Worm (Caenorhabditis elegans) whole organism, L1 larva: Measurements from ENCODE around the gene nhr-153.
A peak's percentile ranks its signal among the peaks of the same experiment; 100 is the strongest.

Experiments
- C16A3.4 ChIP-seq: fragments of 150-350 bp; optimal IDR thresholded peaks from 2 replicates; lab custom pipeline; 2014; ENCODE audit warnings: missing biosample characterization, missing genetic modification characterization
- C34B4.2 ChIP-seq: sonication (generic microtip); optimal IDR thresholded peaks from 2 replicates; lab custom pipeline; 2017; ENCODE audit warnings: mild to moderate bottlenecking, missing genetic modification characterization, missing compliant biosample characterization
- Y116A8C.19 ChIP-seq: sonication (generic microtip); optimal IDR thresholded peaks from 2 replicates; lab custom pipeline; 2016; ENCODE audit warnings: missing compliant biosample characterization, missing genetic modification characterization, borderline replicate concordance
- aly-2 ChIP-seq: fragments of 150-350 bp; optimal IDR thresholded peaks from 2 replicates; lab custom pipeline; 2014; ENCODE audit warnings: missing biosample characterization, missing genetic modification characterization
- ama-1 ChIP-seq: fragments of 150-350 bp; optimal IDR thresholded peaks from 2 replicates; lab custom pipeline; 2014
- blmp-1 ChIP-seq: fragments of 150-350 bp; optimal IDR thresholded peaks from 2 replicates; lab custom pipeline; 2014; ENCODE audit warnings: missing biosample characterization, missing genetic modification characterization
- ceh-82 ChIP-seq, 3 experiments: fragments of 150-350 bp in 1 of 3; sonication (generic microtip) in 2 of 3; optimal IDR thresholded peaks; 2 replicates each; lab custom pipeline; 2014 to 2017; ENCODE audit warnings: missing biosample characterization in 3 of 3, missing genetic modification characterization in 3 of 3
- ceh-88 ChIP-seq: fragments of 200-800 bp; sonication (Bioruptor generic); IDR thresholded peaks from 2 replicates; pipeline ENCODE4 v1.3.6; 2022; ENCODE audit warnings: missing genetic modification characterization, missing compliant biosample characterization
- dpl-1 ChIP-seq, 3 experiments: fragments of 150-350 bp in 2 of 3; sonication (generic microtip) in 1 of 3; optimal IDR thresholded peaks; 2 replicates each; lab custom pipeline; 2014 to 2017; ENCODE audit warnings: missing biosample characterization in 3 of 3, missing genetic modification characterization in 3 of 3, missing genetic modification reagents in 3 of 3
- efl-1 ChIP-seq, 4 experiments: fragments of 150-350 bp; optimal IDR thresholded peaks in 3 of 4; peaks in 1 of 4; 1 replicate in 1 of 4; 2 replicates in 3 of 4; lab custom pipeline; 2014; ENCODE audit warnings: missing biosample characterization in 2 of 4, missing genetic modification characterization in 2 of 4, missing genetic modification reagents in 2 of 4
- efl-3 ChIP-seq: fragments of 200-800 bp; sonication (Bioruptor generic); optimal IDR thresholded peaks from 2 replicates; lab custom pipeline; 2018; ENCODE audit warnings: mild to moderate bottlenecking, missing genetic modification characterization, missing compliant biosample characterization
- elt-2 ChIP-seq: sonication (generic microtip); optimal IDR thresholded peaks from 2 replicates; lab custom pipeline; 2016; ENCODE audit warnings: missing genetic modification characterization, mild to moderate bottlenecking, inconsistent platforms, missing compliant biosample characterization, missing genetic modification reagents
- elt-3 ChIP-seq, 6 experiments: fragments of 150-350 bp in 1 of 6; sonication (generic microtip); optimal IDR thresholded peaks; 2 replicates each; lab custom pipeline; 2017 to 2018; ENCODE audit warnings: missing biosample characterization in 6 of 6, missing genetic modification characterization in 6 of 6, inconsistent platforms in 1 of 6
- fkh-10 ChIP-seq: sonication (generic microtip); optimal IDR thresholded peaks from 2 replicates; lab custom pipeline; 2017; ENCODE audit warnings: missing biosample characterization, missing genetic modification reagents, missing genetic modification characterization
- hpl-2 ChIP-seq: fragments of 150-350 bp; optimal IDR thresholded peaks from 2 replicates; lab custom pipeline; 2014; ENCODE audit warnings: missing biosample characterization, missing genetic modification reagents, missing genetic modification characterization
- irx-1 ChIP-seq: sonication (generic microtip); optimal IDR thresholded peaks from 2 replicates; lab custom pipeline; 2016; ENCODE audit warnings: missing genetic modification characterization, missing compliant biosample characterization
- jun-1 ChIP-seq: fragments of 150-350 bp; optimal IDR thresholded peaks from 2 replicates; lab custom pipeline; 2014; ENCODE audit warnings: missing biosample characterization, missing genetic modification reagents, missing genetic modification characterization
- lin-14 ChIP-seq: fragments of 200-800 bp; sonication (Bioruptor generic); optimal IDR thresholded peaks from 2 replicates; lab custom pipeline; 2018; ENCODE audit warnings: mild to moderate bottlenecking, missing genetic modification characterization, moderate library complexity, missing compliant biosample characterization
- lin-35 ChIP-seq, 2 experiments: fragments of 150-350 bp; optimal IDR thresholded peaks; 2 replicates each; lab custom pipeline; 2014; ENCODE audit warnings: missing biosample characterization in 2 of 2, missing genetic modification characterization in 2 of 2, missing genetic modification reagents in 2 of 2
- lin-39 ChIP-seq: fragments of 150-350 bp; optimal IDR thresholded peaks from 2 replicates; lab custom pipeline; 2014; ENCODE audit warnings: missing biosample characterization, missing genetic modification reagents, missing genetic modification characterization
- lir-3 ChIP-seq: sonication (generic microtip); optimal IDR thresholded peaks from 2 replicates; lab custom pipeline; 2016; ENCODE audit warnings: mild to moderate bottlenecking, missing genetic modification characterization, moderate library complexity, missing compliant biosample characterization; ENCODE audit not compliant: poor library complexity
- lsy-2 ChIP-seq, 2 experiments: fragments of 150-350 bp; optimal IDR thresholded peaks; 2 replicates each; lab custom pipeline; 2014; ENCODE audit warnings: missing biosample characterization in 2 of 2, missing genetic modification characterization in 2 of 2
- mdl-1 ChIP-seq, 2 experiments: fragments of 150-350 bp; optimal IDR thresholded peaks; 2 replicates each; lab custom pipeline; 2014 to 2017; ENCODE audit warnings: missing biosample characterization in 2 of 2, missing genetic modification characterization in 2 of 2, inconsistent platforms in 1 of 2
- mef-2 ChIP-seq: fragments of 150-350 bp; optimal IDR thresholded peaks from 2 replicates; lab custom pipeline; 2014; ENCODE audit warnings: missing biosample characterization, missing genetic modification characterization
- mep-1 ChIP-seq: fragments of 150-350 bp; optimal IDR thresholded peaks from 2 replicates; lab custom pipeline; 2014; ENCODE audit warnings: missing biosample characterization, missing genetic modification characterization
- nhr-19 ChIP-seq: fragments of 200-800 bp; sonication (Bioruptor generic); conservative IDR thresholded peaks from 2 replicates; pipeline ENCODE4 v1.3.6; 2022; ENCODE audit warnings: missing genetic modification characterization, missing compliant biosample characterization
- nhr-20 ChIP-seq: sonication (generic microtip); optimal IDR thresholded peaks from 2 replicates; lab custom pipeline; 2016; ENCODE audit warnings: mild to moderate bottlenecking, missing genetic modification characterization, missing compliant biosample characterization
- nhr-237 ChIP-seq: fragments of 150-350 bp; optimal IDR thresholded peaks from 2 replicates; lab custom pipeline; 2014; ENCODE audit warnings: missing biosample characterization, missing genetic modification characterization
- nhr-28 ChIP-seq: fragments of 150-350 bp; optimal IDR thresholded peaks from 2 replicates; lab custom pipeline; 2014; ENCODE audit warnings: missing biosample characterization, missing genetic modification characterization
- nhr-71 ChIP-seq: sonication (generic microtip); optimal IDR thresholded peaks from 2 replicates; lab custom pipeline; 2016; ENCODE audit warnings: mild to moderate bottlenecking, missing genetic modification characterization, moderate library complexity, missing compliant biosample characterization
- nhr-76 ChIP-seq: sonication (generic microtip); optimal IDR thresholded peaks from 2 replicates; lab custom pipeline; 2017; ENCODE audit warnings: missing biosample characterization, missing genetic modification characterization
- nhr-77 ChIP-seq: fragments of 150-350 bp; optimal IDR thresholded peaks from 2 replicates; lab custom pipeline; 2014; ENCODE audit warnings: missing biosample characterization, missing genetic modification characterization
- nhr-85 ChIP-seq: sonication (generic microtip); peaks from one replicate; lab custom pipeline; 2016; ENCODE audit warnings: missing genetic modification characterization, inconsistent platforms, missing compliant biosample characterization
- pag-3 ChIP-seq: sonication (generic microtip); optimal IDR thresholded peaks from 2 replicates; lab custom pipeline; 2017; ENCODE audit warnings: missing genetic modification characterization, mild to moderate bottlenecking, missing compliant biosample characterization, antibody characterized with exemption, borderline replicate concordance; ENCODE audit not compliant: insufficient read depth
- pax-3 ChIP-seq: fragments of 200-800 bp; sonication (Bioruptor generic); optimal IDR thresholded peaks from 2 replicates; lab custom pipeline; 2018; ENCODE audit warnings: mild to moderate bottlenecking, missing genetic modification characterization, moderate library complexity, missing compliant biosample characterization
- pqm-1 ChIP-seq: sonication (generic microtip); optimal IDR thresholded peaks from 3 replicates; lab custom pipeline; 2017; ENCODE audit warnings: missing biosample characterization, missing genetic modification characterization
- skn-1 ChIP-seq: fragments of 150-350 bp; optimal IDR thresholded peaks from 2 replicates; lab custom pipeline; 2014; ENCODE audit warnings: missing biosample characterization, missing genetic modification characterization
- snpc-4 ChIP-seq: fragments of 150-350 bp; optimal IDR thresholded peaks from 2 replicates; lab custom pipeline; 2014; ENCODE audit warnings: missing biosample characterization, missing genetic modification characterization
- snu-23 ChIP-seq: sonication (generic microtip); optimal IDR thresholded peaks from 2 replicates; lab custom pipeline; 2016; ENCODE audit warnings: missing genetic modification characterization, missing compliant biosample characterization
- tlp-1 ChIP-seq: fragments of 150-350 bp; optimal IDR thresholded peaks from 2 replicates; lab custom pipeline; 2014; ENCODE audit warnings: missing biosample characterization, missing genetic modification characterization
- unc-130 ChIP-seq: fragments of 150-350 bp; optimal IDR thresholded peaks from 2 replicates; lab custom pipeline; 2017; ENCODE audit warnings: missing biosample characterization, missing genetic modification characterization, inconsistent platforms
- unc-86 ChIP-seq: sonication (generic microtip); optimal IDR thresholded peaks from 2 replicates; lab custom pipeline; 2016; ENCODE audit warnings: missing genetic modification characterization, missing compliant biosample characterization
- unc-98 ChIP-seq: fragments of 200-800 bp; sonication (Bioruptor generic); IDR thresholded peaks from 2 replicates; pipeline ENCODE4 v1.3.6; 2022; ENCODE audit warnings: missing genetic modification characterization, missing compliant biosample characterization
- vab-15 ChIP-seq: sonication (generic microtip); optimal IDR thresholded peaks from 2 replicates; lab custom pipeline; 2017; ENCODE audit warnings: missing genotype, mild to moderate bottlenecking, missing genetic modification characterization, missing compliant biosample characterization
- xbp-1 ChIP-seq: sonication (generic microtip); optimal IDR thresholded peaks from 2 replicates; lab custom pipeline; 2016; ENCODE audit warnings: missing genetic modification characterization, missing compliant biosample characterization
- ztf-11 ChIP-seq, 2 experiments: sonication (generic microtip); optimal IDR thresholded peaks; 2 replicates each; lab custom pipeline; 2016 to 2017; ENCODE audit warnings: missing genetic modification characterization in 2 of 2, missing biosample characterization in 1 of 2, missing compliant biosample characterization in 1 of 2

The nhr-153 gene

ce11 chrV:12065859-12066258 is 38.2 kb upstream of the nhr-153 start (continued):
- no peak for TF ChIP-seq jun-1
- TF ChIP-seq nhr-85 (tag; lab: Kevin White, UChicago) = no peak
- TF ChIP-seq nhr-28 (tag; lab: Kevin White, UChicago) = no peak
- TF ChIP-seq snpc-4 = no peak
- no peak for TF ChIP-seq unc-98 (GFP tag; lab: Robert Waterston, UW)
- TF ChIP-seq fkh-10 (GFP tag; lab: Kevin White, UChicago) = no peak
- TF ChIP-seq xbp-1 (tag; lab: Kevin White, UChicago) = peak; percentile 19
- TF ChIP-seq ama-1 = no peak
- TF ChIP-seq dpl-1 (GFP tag; optimal IDR thresholded peaks at IDR 0.05; lab: Kevin White, UChicago) = peak; percentile 18 to 53 (median 22)

DNA sequence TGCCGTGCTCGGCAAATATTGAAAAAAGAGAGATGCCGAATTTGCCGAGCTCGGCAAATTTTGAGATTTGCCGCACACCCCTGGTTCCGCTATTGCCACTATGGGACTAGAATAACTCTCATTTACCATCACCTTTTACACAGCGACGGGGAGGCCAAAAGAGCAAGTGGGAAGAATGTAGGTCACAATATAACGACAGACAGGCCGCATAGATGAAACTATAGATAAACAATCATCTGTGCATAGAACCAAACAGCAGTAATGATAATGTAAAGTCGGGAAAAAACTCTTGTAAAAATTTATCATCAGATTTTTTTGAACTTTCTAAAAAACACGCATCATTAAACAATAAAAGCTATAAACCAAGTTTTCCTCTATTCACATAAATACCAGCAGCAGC is 35.6 kb upstream of the nhr-153 start, which contains the start of gene kmo-2:
TSS of gene kmo-2 (minus strand) at position 101 of the 400 bp plus-strand sequence.
- TF ChIP-seq ceh-82 (tag; optimal IDR thresholded peaks at IDR 0.05; lab: Kevin White, UChicago) = no peak
- TF ChIP-seq nhr-77 (tag; lab: Kevin White, UChicago) = no peak
- TF ChIP-seq mef-2 = no peak
- no peak for TF ChIP-seq efl-3 (GFP tag; lab: Kevin White, UChicago)
- no peak for TF ChIP-seq pqm-1 (tag; lab: Kevin White, UChicago)
- TF ChIP-seq unc-130 (tag; lab: Kevin White, UChicago) = no peak
- no peak for TF ChIP-seq C34B4.2 (tag; lab: Kevin White, UChicago)
- no peak for TF ChIP-seq efl-1 (optimal IDR thresholded peaks at IDR 0.05; lab: Kevin White, UChicago)
- TF ChIP-seq efl-1 (GFP tag; optimal IDR thresholded peaks at IDR 0.05 in 1 of 2; lab: Kevin White, UChicago) = no peak
- TF ChIP-seq, all 84 proteins: peak for 0

ce11 chrV:12070419-12070818 is 33.6 kb upstream of the nhr-153 start, which contains the start of gene kmo-1:
kmo-1 (minus strand) TSS chrV:12070519.
- no peak for TF ChIP-seq nhr-76 (tag; lab: Kevin White, UChicago)
- TF ChIP-seq nhr-28 (tag; lab: Kevin White, UChicago) = no peak
- no peak for TF ChIP-seq nhr-85 (tag; lab: Kevin White, UChicago)
- no peak for TF ChIP-seq nhr-77 (tag; lab: Kevin White, UChicago)
- TF ChIP-seq lsy-2 (tag; optimal IDR thresholded peaks at IDR 0.05; lab: Kevin White, UChicago) = no peak
- no peak for TF ChIP-seq lin-14
- no peak for TF ChIP-seq vab-15

ce11 chrV:12071483-12071882 is 32.5 kb upstream of the nhr-153 start:
- TF ChIP-seq tlp-1 = no peak
- TF ChIP-seq irx-1 (tag; lab: Kevin White, UChicago) = no peak
- TF ChIP-seq mep-1 (tag; lab: Kevin White, UChicago) = peak; percentile 46
- no peak for TF ChIP-seq pag-3 (tag; lab: Kevin White, UChicago)
- TF ChIP-seq unc-130 (tag; lab: Kevin White, UChicago) = peak; percentile 35
- peak in 1 of 2 experiments; percentile 38 for TF ChIP-seq lin-35 (GFP tag; optimal IDR thresholded peaks at IDR 0.05; lab: Kevin White, UChicago)
- no peak for TF ChIP-seq aly-2 (tag; lab: Kevin White, UChicago)
- peak; percentile 59 for TF ChIP-seq nhr-71 (tag; lab: Kevin White, UChicago)
- TF ChIP-seq skn-1 (tag; lab: Kevin White, UChicago) = no peak
- TF ChIP-seq snu-23 (GFP tag; lab: Kevin White, UChicago) = peak; percentile 66
- TF ChIP-seq ama-1 = no peak
- TF ChIP-seq nhr-85 (tag; lab: Kevin White, UChicago) = peak; percentile 94
- peak; percentile 72 for TF ChIP-seq blmp-1 (tag; lab: Kevin White, UChicago)
- peak; percentile 79 for TF ChIP-seq nhr-20
- TF ChIP-seq ztf-11 (tag; optimal IDR thresholded peaks at IDR 0.05; lab: Kevin White, UChicago) = no peak
- no peak for TF ChIP-seq xbp-1 (tag; lab: Kevin White, UChicago)
- peak in 1 of 2 experiments; percentile 79 for TF ChIP-seq mdl-1 (tag; optimal IDR thresholded peaks at IDR 0.05; lab: Kevin White, UChicago)
- TF ChIP-seq nhr-237 (tag; lab: Kevin White, UChicago) = no peak
- TF ChIP-seq lin-14 = peak; percentile 81
- TF ChIP-seq lir-3 = no peak
- TF ChIP-seq unc-86 (tag; lab: Kevin White, UChicago) = no peak
- no peak for TF ChIP-seq Y116A8C.19 (tag; lab: Kevin White, UChicago)
- peak in 4 of 6 experiments; percentile 41 to 93 (median 89) for TF ChIP-seq elt-3 (tag; optimal IDR thresholded peaks at IDR 0.05; lab: Kevin White, UChicago)
- TF ChIP-seq lin-39 (tag; lab: Kevin White, UChicago) = no peak
- TF ChIP-seq C16A3.4 = peak; percentile 16
- TF ChIP-seq hpl-2 (GFP tag; lab: Kevin White, UChicago) = no peak
- no peak for TF ChIP-seq elt-2 (tag; lab: Kevin White, UChicago)
- no peak for TF ChIP-seq vab-15
- no peak for TF ChIP-seq ceh-88
- TF ChIP-seq nhr-19 (GFP tag; lab: Robert Waterston, UW) = peak; percentile 17; the same call in 1 of the 2 replicates
- TF ChIP-seq pax-3 (tag; lab: Kevin White, UChicago) = no peak
